Worm (Caenorhabditis elegans): ENCODE results near the gene F16H6.4.

DNA sequence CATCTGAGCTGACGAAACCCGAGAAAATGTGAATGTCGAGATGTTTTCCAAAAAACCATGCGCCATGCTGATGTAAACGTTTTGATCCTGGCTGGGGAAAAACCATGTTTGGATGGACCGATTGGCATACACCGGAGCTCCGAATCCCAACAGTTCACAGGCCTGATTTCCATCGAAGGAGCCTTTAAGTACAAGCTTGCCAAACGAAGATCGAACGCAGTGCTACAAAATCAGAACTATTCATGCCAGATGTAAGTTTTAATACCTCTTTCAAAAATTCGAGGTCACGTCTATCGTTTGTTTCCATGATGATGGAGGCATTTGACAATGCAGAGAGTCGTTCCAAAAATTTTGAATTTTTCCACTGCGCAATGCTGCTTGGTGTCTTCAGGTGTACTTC lies 37.3 kb downstream of the F16H6.4 start:
- TF ChIP-seq sem-4 (tag; optimal IDR thresholded peaks at IDR 0.05) (no peak), nhr-77 (tag; optimal IDR thresholded peaks at IDR 0.05) (no peak), blmp-1 (tag; optimal IDR thresholded peaks at IDR 0.05; ENCODE audit: insufficient read depth) (no peak)
